Worm (Caenorhabditis elegans) whole organism, L3 larva: ENCODE results near the gene F19B2.5.

Experiments used
- R02D3.7 ChIP-seq: fragments of 150-350 bp; optimal IDR thresholded peaks from 2 replicates; lab custom pipeline; 2014; ENCODE audit warnings: missing biosample characterization, missing genetic modification characterization
- ZK546.5 ChIP-seq: sonication (generic microtip); optimal IDR thresholded peaks from 2 replicates; lab custom pipeline; 2017; ENCODE audit warnings: missing biosample characterization, missing genetic modification characterization
- aly-2 ChIP-seq: fragments of 150-350 bp; optimal IDR thresholded peaks from 2 replicates; lab custom pipeline; 2014; ENCODE audit warnings: missing biosample characterization, missing genetic modification characterization
- ama-1 ChIP-seq: fragments of 150-350 bp; optimal IDR thresholded peaks from 2 replicates; lab custom pipeline; 2018
- ceh-16 ChIP-seq: sonication (generic microtip); optimal IDR thresholded peaks from 2 replicates; lab custom pipeline; 2017; ENCODE audit warnings: missing biosample characterization, missing genetic modification characterization
- ceh-28 ChIP-seq: fragments of 150-350 bp; optimal IDR thresholded peaks from 2 replicates; lab custom pipeline; 2014; ENCODE audit warnings: missing biosample characterization, missing genetic modification reagents, missing genetic modification characterization
- ceh-82 ChIP-seq: fragments of 150-350 bp; optimal IDR thresholded peaks from 2 replicates; lab custom pipeline; 2014; ENCODE audit warnings: missing biosample characterization, missing genetic modification characterization
- ceh-9 ChIP-seq: sonication (generic microtip); optimal IDR thresholded peaks from 2 replicates; lab custom pipeline; 2018; ENCODE audit warnings: missing biosample characterization, missing genetic modification characterization
- daf-12 ChIP-seq: fragments of 150-350 bp; optimal IDR thresholded peaks from 2 replicates; lab custom pipeline; 2014; ENCODE audit warnings: missing biosample characterization, missing genetic modification reagents, missing genetic modification characterization
- egl-27 ChIP-seq: sonication (generic microtip); optimal IDR thresholded peaks from 4 replicates; lab custom pipeline; 2017; ENCODE audit warnings: missing biosample characterization, missing genetic modification reagents, missing genetic modification characterization
- egl-5 ChIP-seq: fragments of 150-350 bp; optimal IDR thresholded peaks from 2 replicates; lab custom pipeline; 2017; ENCODE audit warnings: missing biosample characterization, missing genetic modification reagents, missing genetic modification characterization, inconsistent platforms
- elt-1 ChIP-seq: fragments of 150-350 bp; optimal IDR thresholded peaks from 2 replicates; lab custom pipeline; 2014; ENCODE audit warnings: missing biosample characterization, missing genetic modification characterization
- elt-2 ChIP-seq: sonication (generic microtip); optimal IDR thresholded peaks from 2 replicates; lab custom pipeline; 2016; ENCODE audit warnings: missing genetic modification reagents, mild to moderate bottlenecking, missing genetic modification characterization, missing compliant biosample characterization
- elt-3 ChIP-seq, 3 experiments: fragments of 150-350 bp in 1 of 3; sonication (generic microtip) in 2 of 3; optimal IDR thresholded peaks; 2 replicates in 2 of 3; 4 replicates in 1 of 3; lab custom pipeline; 2014 to 2017; ENCODE audit warnings: missing biosample characterization in 3 of 3, missing genetic modification characterization in 3 of 3
- fos-1 ChIP-seq: fragments of 150-350 bp; optimal IDR thresholded peaks from 2 replicates; lab custom pipeline; 2014; ENCODE audit warnings: missing biosample characterization, missing genetic modification characterization
- jun-1 ChIP-seq: fragments of 150-350 bp; optimal IDR thresholded peaks from 2 replicates; lab custom pipeline; 2014; ENCODE audit warnings: missing biosample characterization, missing genetic modification reagents, missing genetic modification characterization
- lsy-12 ChIP-seq: sonication (generic microtip); optimal IDR thresholded peaks from 2 replicates; lab custom pipeline; 2016; ENCODE audit warnings: mild to moderate bottlenecking, missing genetic modification characterization, missing compliant biosample characterization
- mdl-1 ChIP-seq: fragments of 150-350 bp; optimal IDR thresholded peaks from 2 replicates; lab custom pipeline; 2014; ENCODE audit warnings: missing biosample characterization, missing genetic modification characterization
- mml-1 ChIP-seq: fragments of 150-350 bp; sonication (generic microtip); optimal IDR thresholded peaks from 3 replicates; lab custom pipeline; 2014; ENCODE audit warnings: missing biosample characterization, missing genetic modification characterization
- nfya-1 ChIP-seq: sonication (generic microtip); optimal IDR thresholded peaks from 2 replicates; lab custom pipeline; 2017; ENCODE audit warnings: missing genetic modification characterization, mild to moderate bottlenecking, missing compliant biosample characterization, antibody characterized with exemption, moderate library complexity; ENCODE audit not compliant: insufficient read depth
- nhr-11 ChIP-seq: fragments of 150-350 bp; optimal IDR thresholded peaks from 2 replicates; lab custom pipeline; 2014; ENCODE audit warnings: missing biosample characterization, missing genetic modification characterization
- nhr-12 ChIP-seq: fragments of 150-350 bp; optimal IDR thresholded peaks from 2 replicates; lab custom pipeline; 2014; ENCODE audit warnings: missing biosample characterization, missing genetic modification characterization
- nhr-23 ChIP-seq: fragments of 150-350 bp; optimal IDR thresholded peaks from 2 replicates; lab custom pipeline; 2014; ENCODE audit warnings: missing biosample characterization, missing genetic modification reagents, missing genetic modification characterization
- nhr-237 ChIP-seq: fragments of 150-350 bp; optimal IDR thresholded peaks from 2 replicates; lab custom pipeline; 2014; ENCODE audit warnings: missing biosample characterization, missing genetic modification characterization
- nhr-25 ChIP-seq: sonication (generic microtip); optimal IDR thresholded peaks from 2 replicates; lab custom pipeline; 2017; ENCODE audit warnings: missing biosample characterization, missing genetic modification characterization
- nhr-28 ChIP-seq: fragments of 150-350 bp; optimal IDR thresholded peaks from 2 replicates; lab custom pipeline; 2014; ENCODE audit warnings: missing biosample characterization, missing genetic modification characterization
- nhr-43 ChIP-seq: sonication (generic microtip); optimal IDR thresholded peaks from 2 replicates; lab custom pipeline; 2016; ENCODE audit warnings: mild to moderate bottlenecking, missing genetic modification characterization, missing compliant biosample characterization; ENCODE audit not compliant: poor library complexity, severe bottlenecking
- nhr-67 ChIP-seq: fragments of 150-350 bp; optimal IDR thresholded peaks from 2 replicates; lab custom pipeline; 2014; ENCODE audit warnings: missing biosample characterization, missing genetic modification characterization
- pha-4 ChIP-seq: fragments of 150-350 bp; optimal IDR thresholded peaks from 2 replicates; lab custom pipeline; 2014; ENCODE audit warnings: missing biosample characterization, missing genetic modification reagents, missing genetic modification characterization
- pqm-1 ChIP-seq: fragments of 150-350 bp; optimal IDR thresholded peaks from 2 replicates; lab custom pipeline; 2017; ENCODE audit warnings: missing biosample characterization, missing genetic modification characterization, inconsistent platforms
- sea-2 ChIP-seq: fragments of 150-350 bp; sonication (generic microtip); optimal IDR thresholded peaks from 4 replicates; lab custom pipeline; 2014; ENCODE audit warnings: missing biosample characterization, missing genetic modification reagents, missing genetic modification characterization
- skn-1 ChIP-seq: fragments of 150-350 bp; optimal IDR thresholded peaks from 2 replicates; lab custom pipeline; 2014; ENCODE audit warnings: missing biosample characterization, missing genetic modification characterization
- snpc-4 ChIP-seq: fragments of 150-350 bp; optimal IDR thresholded peaks from 2 replicates; lab custom pipeline; 2014; ENCODE audit warnings: missing biosample characterization, missing genetic modification characterization
- tbx-2 ChIP-seq: sonication (generic microtip); optimal IDR thresholded peaks from 2 replicates; lab custom pipeline; 2016; ENCODE audit warnings: mild to moderate bottlenecking, missing genetic modification characterization, missing compliant biosample characterization
- unc-39 ChIP-seq: sonication (generic microtip); optimal IDR thresholded peaks from 4 replicates; lab custom pipeline; 2017; ENCODE audit warnings: missing biosample characterization, missing genetic modification characterization
- unc-62 ChIP-seq: fragments of 150-350 bp; sonication (generic microtip); optimal IDR thresholded peaks from 4 replicates; lab custom pipeline; 2014; ENCODE audit warnings: missing biosample characterization, missing genetic modification reagents, missing genetic modification characterization
- ztf-11 ChIP-seq: fragments of 150-350 bp; optimal IDR thresholded peaks from 2 replicates; lab custom pipeline; 2014; ENCODE audit warnings: missing biosample characterization, missing genetic modification characterization
- ztf-4 ChIP-seq: fragments of 150-350 bp; optimal IDR thresholded peaks from 2 replicates; lab custom pipeline; 2014; ENCODE audit warnings: missing biosample characterization, missing genetic modification characterization

F19B2.5 gene

ce11 chrV:20151432-20151831 lies 12.5 kb downstream of the F19B2.5 start, which contains the start of gene F19B2.7:
Gene F19B2.7 (plus strand): TSS chrV:20151732.
- TF ChIP-seq tbx-2 (tag; lab: Kevin White, UChicago) = no peak
- TF ChIP-seq nhr-237 = no peak
- TF ChIP-seq nfya-1 = no peak
- TF ChIP-seq mdl-1 (tag; lab: Kevin White, UChicago) = no peak
- no peak for TF ChIP-seq mml-1
- no peak for TF ChIP-seq ZK546.5 (tag; lab: Kevin White, UChicago)
- no peak for TF ChIP-seq snpc-4
- no peak for TF ChIP-seq elt-2 (tag; lab: Kevin White, UChicago)
- TF ChIP-seq pha-4 (tag; lab: Kevin White, UChicago) = no peak
- no peak for TF ChIP-seq nhr-12 (tag; lab: Kevin White, UChicago)
- no peak for TF ChIP-seq lsy-12 (tag; lab: Kevin White, UChicago)
- no peak for TF ChIP-seq daf-12
- no peak for TF ChIP-seq nhr-25 (tag; lab: Kevin White, UChicago)
- no peak for TF ChIP-seq ceh-16 (tag; lab: Kevin White, UChicago)
- no peak for TF ChIP-seq aly-2 (tag; lab: Kevin White, UChicago)
- no peak for TF ChIP-seq elt-3 (tag; optimal IDR thresholded peaks at IDR 0.05; lab: Kevin White, UChicago)

- TF ChIP-seq unc-62 (GFP tag; lab: Kevin White, UChicago) (no peak), nhr-43 (no peak), ceh-28 (tag; lab: Kevin White, UChicago) (peak; percentile 35), elt-2 (tag; lab: Kevin White, UChicago) (peak; percentile 97), ztf-4 (no peak), ceh-82 (tag; lab: Kevin White, UChicago) (no peak), jun-1 (tag; lab: Kevin White, UChicago) (peak; percentile 36), fos-1 (tag; lab: Kevin White, UChicago) (no peak), pqm-1 (tag; lab: Kevin White, UChicago) (peak; percentile 80), egl-5 (tag; lab: Kevin White, UChicago) (no peak), nhr-23 (no peak), pha-4 (tag; lab: Kevin White, UChicago) (peak; percentile 54), nhr-11 (no peak), ceh-9 (tag; lab: Kevin White, UChicago) (no peak)
- TF ChIP-seq, all 47 proteins: peak for 5
These were observed 16.2 kb downstream of the F19B2.5 start, which contains the start of gene Y113G7A.13 for ce11 chrV:20147662-20148245. Gene Y113G7A.13 (plus strand): TSS chrV:20148195.

- TF ChIP-seq nhr-237 (no peak), nhr-43 (no peak), sea-2 (GFP tag; lab: Kevin White, UChicago) (no peak), nhr-67 (tag; lab: Kevin White, UChicago) (no peak), aly-2 (tag; lab: Kevin White, UChicago) (no peak), ztf-11 (tag; lab: Kevin White, UChicago) (no peak), egl-5 (tag; lab: Kevin White, UChicago) (no peak), pqm-1 (tag; lab: Kevin White, UChicago) (no peak), elt-3 (tag; optimal IDR thresholded peaks at IDR 0.05; lab: Kevin White, UChicago) (no peak), ZK546.5 (tag; lab: Kevin White, UChicago) (no peak), unc-62 (GFP tag; lab: Kevin White, UChicago) (no peak), daf-12 (no peak), egl-27 (tag; lab: Kevin White, UChicago) (no peak), nfya-1 (no peak), ztf-4 (no peak), ceh-9 (tag; lab: Kevin White, UChicago) (no peak)
- TF ChIP-seq, all 47 proteins: peak for 0
These were observed 20.3 kb downstream of the F19B2.5 start for ce11 chrV:20143711-20144110.

ce11 chrV:20142285-20142684 lies 21.7 kb downstream of the F19B2.5 start, which contains the start of gene Y113G7A.12:
Gene Y113G7A.12 (plus strand): TSS chrV:20142585.
- TF ChIP-seq aly-2 (tag; lab: Kevin White, UChicago) (no peak), mdl-1 (tag; lab: Kevin White, UChicago) (no peak), jun-1 (tag; lab: Kevin White, UChicago) (no peak), ztf-11 (tag; lab: Kevin White, UChicago) (no peak), skn-1 (no peak), nhr-43 (no peak), unc-62 (GFP tag; lab: Kevin White, UChicago) (no peak), elt-1 (no peak), egl-5 (tag; lab: Kevin White, UChicago) (no peak), ztf-4 (no peak), ceh-9 (tag; lab: Kevin White, UChicago) (no peak), unc-39 (no peak), ceh-16 (tag; lab: Kevin White, UChicago) (no peak), nhr-67 (tag; lab: Kevin White, UChicago) (no peak), nfya-1 (no peak), nhr-28 (no peak), elt-2 (tag; lab: Kevin White, UChicago) (no peak), R02D3.7 (tag; lab: Kevin White, UChicago) (no peak), nhr-25 (tag; lab: Kevin White, UChicago) (no peak), ama-1 (lab: Kevin White, UChicago) (no peak)
- TF ChIP-seq, all 47 proteins: peak for 0
